Worm (Caenorhabditis elegans) whole organism, L4 larva: ENCODE data around the gene math-3.

Source experiments
- lin-13 ChIP-seq: fragments of 150-350 bp; optimal IDR thresholded peaks from 2 replicates; lab custom pipeline; 2014; ENCODE audit warnings: missing biosample characterization, missing genetic modification reagents, missing genetic modification characterization
- lin-39 ChIP-seq: fragments of 150-350 bp; optimal IDR thresholded peaks from 2 replicates; lab custom pipeline; 2014; ENCODE audit warnings: missing biosample characterization, missing genetic modification reagents, missing genetic modification characterization
- lsy-2 ChIP-seq, 2 experiments: fragments of 150-350 bp in 1 of 2; sonication (generic microtip) in 1 of 2; optimal IDR thresholded peaks; 2 replicates each; lab custom pipeline; 2014 to 2017; ENCODE audit warnings: missing biosample characterization in 2 of 2, missing genetic modification characterization in 2 of 2
- nhr-10 ChIP-seq: fragments of 150-350 bp; optimal IDR thresholded peaks from 2 replicates; lab custom pipeline; 2014; ENCODE audit warnings: missing biosample characterization, missing genetic modification characterization
- nhr-76 ChIP-seq: fragments of 150-350 bp; optimal IDR thresholded peaks from 2 replicates; lab custom pipeline; 2014; ENCODE audit warnings: missing biosample characterization, missing genetic modification characterization
- nhr-77 ChIP-seq: fragments of 150-350 bp; optimal IDR thresholded peaks from 2 replicates; lab custom pipeline; 2014; ENCODE audit warnings: missing biosample characterization, missing genetic modification characterization
- php-3 ChIP-seq: fragments of 200-800 bp; sonication (Bioruptor generic); IDR thresholded peaks from 2 replicates; pipeline ENCODE4 v1.3.6; 2022; ENCODE audit warnings: missing genetic modification reagents, missing genetic modification characterization, missing compliant biosample characterization
- snpc-4 ChIP-seq: fragments of 150-350 bp; optimal IDR thresholded peaks from 2 replicates; lab custom pipeline; 2014; ENCODE audit warnings: missing biosample characterization, missing genetic modification characterization
- unc-130 ChIP-seq: sonication (generic microtip); optimal IDR thresholded peaks from 2 replicates; lab custom pipeline; 2016; ENCODE audit warnings: missing genetic modification reagents, missing genetic modification characterization, missing compliant biosample characterization
- unc-62 ChIP-seq, 3 experiments: fragments of 150-350 bp in 1 of 3; sonication (generic microtip); optimal IDR thresholded peaks in 2 of 3; peaks in 1 of 3; 1 replicate in 1 of 3; 2 replicates in 2 of 3; lab custom pipeline; 2014 to 2017; ENCODE audit warnings: missing biosample characterization in 3 of 3, missing genetic modification characterization in 3 of 3, missing genetic modification reagents in 3 of 3, missing genotype in 1 of 3

ce11 chrII:1738844-1739243 lies 33.0 kb upstream of the math-3 start, which contains the start of the genes irld-9 and irld-33:
- TF ChIP-seq lsy-2 (tag; optimal IDR thresholded peaks at IDR 0.05; lab: Kevin White, UChicago), result no peak
- no peak for TF ChIP-seq snpc-4
- TF ChIP-seq nhr-10, result no peak
- TF ChIP-seq lin-39 (tag; lab: Kevin White, UChicago), result no peak
- no peak for TF ChIP-seq php-3
- TF ChIP-seq nhr-76, result no peak
- no peak for TF ChIP-seq unc-130 (GFP tag; lab: Kevin White, UChicago)
- TF ChIP-seq lin-13 (GFP tag; lab: Kevin White, UChicago), result no peak
- no peak for TF ChIP-seq nhr-77 (tag; lab: Kevin White, UChicago)
- no peak for TF ChIP-seq unc-62 (GFP tag; optimal IDR thresholded peaks at IDR 0.05 in 1 of 2; lab: Kevin White, UChicago)
- TF ChIP-seq unc-62 (tag; optimal IDR thresholded peaks at IDR 0.05; lab: Kevin White, UChicago), result no peak
